Worm (Caenorhabditis elegans) whole organism, late embryonic: ENCODE data around the gene T28F3.8.

Experiments used
- F13H6.1 ChIP-seq: sonication (generic microtip); optimal IDR thresholded peaks from 2 replicates; lab custom pipeline; 2016; ENCODE audit warnings: missing genetic modification characterization, missing compliant biosample characterization
- ahr-1 ChIP-seq: sonication (generic microtip); optimal IDR thresholded peaks from 2 replicates; lab custom pipeline; 2016; ENCODE audit warnings: missing genetic modification characterization, missing compliant biosample characterization
- ama-1 ChIP-seq: fragments of 150-350 bp; optimal IDR thresholded peaks from 2 replicates; lab custom pipeline; 2014
- ceh-22 ChIP-seq: sonication (generic microtip); optimal IDR thresholded peaks from 2 replicates; lab custom pipeline; 2017; ENCODE audit warnings: missing biosample characterization, missing genetic modification characterization
- ceh-24 ChIP-seq: sonication (generic microtip); optimal IDR thresholded peaks from 2 replicates; lab custom pipeline; 2016; ENCODE audit warnings: mild to moderate bottlenecking, missing genetic modification characterization, missing compliant biosample characterization
- eyg-1 ChIP-seq: sonication (generic microtip); optimal IDR thresholded peaks from 2 replicates; lab custom pipeline; 2016; ENCODE audit warnings: missing genotype, missing genetic modification characterization, missing compliant biosample characterization
- hlh-13 ChIP-seq: fragments of 200-800 bp; sonication (Bioruptor generic); optimal IDR thresholded peaks from 2 replicates; lab custom pipeline; 2018; ENCODE audit warnings: mild to moderate bottlenecking, missing genetic modification characterization, missing compliant biosample characterization
- nfya-1 ChIP-seq: sonication (generic microtip); optimal IDR thresholded peaks from 2 replicates; lab custom pipeline; 2017; ENCODE audit warnings: missing genetic modification characterization, mild to moderate bottlenecking, missing compliant biosample characterization, antibody characterized with exemption, moderate library complexity
- pha-4 ChIP-seq: fragments of 150-350 bp; optimal IDR thresholded peaks from 2 replicates; lab custom pipeline; 2018; ENCODE audit warnings: missing biosample characterization, missing genetic modification reagents, missing genetic modification characterization
- pros-1 ChIP-seq: fragments of 150-350 bp; optimal IDR thresholded peaks from 2 replicates; lab custom pipeline; 2014; ENCODE audit warnings: missing biosample characterization, missing genetic modification reagents, missing genetic modification characterization
- rnt-1 ChIP-seq: sonication (generic microtip); optimal IDR thresholded peaks from 2 replicates; lab custom pipeline; 2016; ENCODE audit warnings: missing genetic modification characterization, missing compliant biosample characterization
- sox-2 ChIP-seq: fragments of 200-800 bp; sonication (Bioruptor generic); IDR thresholded peaks from 2 replicates; pipeline ENCODE4 v1.3.6; 2022; ENCODE audit warnings: missing genetic modification reagents, missing genetic modification characterization, missing compliant biosample characterization
- sox-4 ChIP-seq: sonication (generic microtip); optimal IDR thresholded peaks from 2 replicates; lab custom pipeline; 2017; ENCODE audit warnings: mild to moderate bottlenecking, missing genetic modification characterization, inconsistent platforms, missing compliant biosample characterization
- tbx-2 ChIP-seq: sonication (generic microtip); optimal IDR thresholded peaks from 2 replicates; lab custom pipeline; 2016; ENCODE audit warnings: missing genetic modification characterization, missing compliant biosample characterization

DNA sequence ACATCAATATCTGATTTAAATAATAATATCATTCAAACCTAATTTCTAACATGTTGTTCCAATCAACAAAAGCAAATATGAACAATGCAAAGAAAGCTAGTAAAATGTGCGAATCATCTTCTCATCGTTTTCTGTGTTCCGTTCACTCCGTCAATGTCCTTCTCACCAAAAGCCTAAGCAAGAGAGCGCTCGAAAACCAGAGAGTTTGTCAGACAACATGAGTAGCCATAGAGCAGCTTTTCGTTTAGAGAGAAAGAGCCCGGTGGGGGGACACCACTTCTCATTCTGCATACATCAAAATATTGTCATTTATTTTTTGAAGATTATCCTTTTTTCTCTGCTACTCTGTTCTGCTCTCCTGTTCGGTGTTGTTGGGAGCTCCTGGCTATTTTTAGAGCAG, 13.4 kb downstream of the T28F3.8 start:
- TF ChIP-seq hlh-13 (no peak), ceh-24 (tag; lab: Kevin White, UChicago) (no peak), sox-2 (GFP tag; lab: Robert Waterston, UW) (no peak), tbx-2 (tag; lab: Kevin White, UChicago) (no peak), ama-1 (lab: Kevin White, UChicago) (no peak), rnt-1 (tag; lab: Kevin White, UChicago) (no peak), eyg-1 (tag; lab: Kevin White, UChicago) (no peak), pha-4 (tag; lab: Kevin White, UChicago) (no peak), ceh-22 (tag; lab: Kevin White, UChicago) (no peak), nfya-1 (tag; lab: Kevin White, UChicago) (no peak), ahr-1 (tag; lab: Kevin White, UChicago) (no peak), pros-1 (tag; lab: Kevin White, UChicago) (no peak), F13H6.1 (no peak), sox-4 (no peak)
